Worm (Caenorhabditis elegans): ENCODE results near the gene T08G3.6.

Gene T08G3.6

DNA sequence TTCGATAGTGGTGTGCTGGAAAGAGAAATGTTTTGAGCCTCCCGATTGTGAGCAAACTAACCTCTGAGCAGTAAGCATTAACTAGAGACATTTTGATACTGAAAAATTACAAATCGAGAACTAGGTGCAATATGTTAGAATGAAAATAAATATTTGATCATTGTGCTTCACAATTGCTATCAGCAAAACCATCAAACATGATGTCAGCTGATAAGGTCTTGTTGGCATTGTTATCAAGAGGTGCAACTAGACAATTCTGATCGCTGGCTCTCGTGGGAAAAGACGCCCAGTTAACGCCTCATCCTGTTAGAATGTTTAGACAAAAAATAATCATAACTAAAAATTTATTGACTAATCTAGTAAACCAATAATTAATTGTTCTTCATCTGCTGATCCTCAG lies 48.6 kb downstream of the T08G3.6 start, which contains the start of gene comt-2:
Gene comt-2, minus strand, starts transcription at position 131 of the 400 bp plus-strand sequence.
- peak in 1 of 2 experiments; percentile 26 for TF ChIP-seq lin-35 (GFP tag; optimal IDR thresholded peaks at IDR 0.05)
- peak; percentile 25 for TF ChIP-seq nhr-20 (tag; optimal IDR thresholded peaks at IDR 0.05)
- no peak for TF ChIP-seq unc-30 (tag; optimal IDR thresholded peaks at IDR 0.05)
- no peak for TF ChIP-seq lin-14 (GFP tag; optimal IDR thresholded peaks at IDR 0.05)
- no peak for TF ChIP-seq ceh-90 (tag; optimal IDR thresholded peaks at IDR 0.05)
- TF ChIP-seq lin-13 (GFP tag; optimal IDR thresholded peaks at IDR 0.05), result no peak
- TF ChIP-seq C16A3.4 (tag; optimal IDR thresholded peaks at IDR 0.05), result no peak
- TF ChIP-seq nhr-237 (tag; optimal IDR thresholded peaks at IDR 0.05), result no peak
- TF ChIP-seq ceh-82 (tag; optimal IDR thresholded peaks at IDR 0.05), result no peak
- TF ChIP-seq elt-2 (tag; optimal IDR thresholded peaks at IDR 0.05), result peak; percentile 80
- TF ChIP-seq jun-1 (tag; optimal IDR thresholded peaks at IDR 0.05), result no peak
- TF ChIP-seq vab-15 (tag; optimal IDR thresholded peaks at IDR 0.05), result no peak
- no peak for TF ChIP-seq unc-98 (GFP tag; IDR thresholded peaks at IDR 0.05)
- no peak for TF ChIP-seq aha-1 (tag; optimal IDR thresholded peaks at IDR 0.05)
- no peak for TF ChIP-seq fos-1 (tag; optimal IDR thresholded peaks at IDR 0.05)
- TF ChIP-seq fkh-8 (tag; optimal IDR thresholded peaks at IDR 0.05), result no peak
- TF ChIP-seq mdl-1 (tag; optimal IDR thresholded peaks at IDR 0.05), result no peak
- no peak for TF ChIP-seq nhr-28 (tag; optimal IDR thresholded peaks at IDR 0.05)
- no peak for TF ChIP-seq hpl-2 (GFP tag; optimal IDR thresholded peaks at IDR 0.05)
- TF ChIP-seq lin-15B (tag; optimal IDR thresholded peaks at IDR 0.05), result no peak
